Worm (Caenorhabditis elegans): Measurements from ENCODE around the gene F35B12.10.

ce11 chrV:11660566-11660965 is 31.5 kb upstream of the F35B12.10 start:
- TF ChIP-seq skn-1 (tag; optimal IDR thresholded peaks at IDR 0.05) (no peak), elt-1 (tag; optimal IDR thresholded peaks at IDR 0.05) (no peak), ztf-11 (tag; optimal IDR thresholded peaks at IDR 0.05) (no peak), ztf-4 (tag; optimal IDR thresholded peaks at IDR 0.05) (no peak), ceh-82 (tag; optimal IDR thresholded peaks at IDR 0.05) (no peak), aly-2 (tag; optimal IDR thresholded peaks at IDR 0.05) (no peak)
